Worm (Caenorhabditis elegans) whole organism, early embryonic: ENCODE measurements around the gene C27H5.2.

Experiments used
- B0310.2 ChIP-seq: sonication (generic microtip); optimal IDR thresholded peaks from 2 replicates; lab custom pipeline; 2016; ENCODE audit warnings: mild to moderate bottlenecking, missing genetic modification characterization, missing compliant biosample characterization
- F13C5.2 ChIP-seq: sonication (generic microtip); optimal IDR thresholded peaks from 2 replicates; lab custom pipeline; 2017; ENCODE audit warnings: mild to moderate bottlenecking, missing genetic modification characterization, inconsistent platforms, missing compliant biosample characterization
- aly-1 ChIP-seq: sonication (generic microtip); optimal IDR thresholded peaks from 2 replicates; lab custom pipeline; 2016; ENCODE audit warnings: missing genetic modification characterization, missing compliant biosample characterization
- ama-1 ChIP-seq: fragments of 150-350 bp; optimal IDR thresholded peaks from 2 replicates; lab custom pipeline; 2014
- ceh-36 ChIP-seq: sonication (generic microtip); optimal IDR thresholded peaks from 2 replicates; lab custom pipeline; 2016; ENCODE audit warnings: missing genetic modification characterization, inconsistent platforms, missing compliant biosample characterization
- flt-1 ChIP-seq: fragments of 200-800 bp; sonication (Bioruptor generic); IDR thresholded peaks from 2 replicates; pipeline ENCODE4 v1.3.6; 2022; ENCODE audit warnings: missing genetic modification characterization, missing compliant biosample characterization
- hmg-4 ChIP-seq: fragments of 200-800 bp; sonication (Bioruptor generic); optimal IDR thresholded peaks from 2 replicates; lab custom pipeline; 2018; ENCODE audit warnings: mild to moderate bottlenecking, missing genetic modification characterization, missing compliant biosample characterization
- pes-1 ChIP-seq: fragments of 200-800 bp; sonication (Bioruptor generic); IDR thresholded peaks from 2 replicates; pipeline ENCODE4 v1.3.6; 2022; ENCODE audit warnings: missing genetic modification reagents, missing genetic modification characterization, missing compliant biosample characterization
- tbx-37 ChIP-seq: fragments of 200-800 bp; sonication (Bioruptor generic); conservative IDR thresholded peaks from 2 replicates; pipeline ENCODE4 v1.3.6; 2022; ENCODE audit warnings: missing genetic modification reagents, missing genetic modification characterization, missing compliant biosample characterization

ce11 chrII:7115638-7116037 lies 39.7 kb upstream of the C27H5.2 start, which contains the start of gene cutl-5:
- TF ChIP-seq pes-1 (GFP tag; lab: Robert Waterston, UW): no peak
- no peak for TF ChIP-seq flt-1 (GFP tag; lab: Robert Waterston, UW)
- no peak for TF ChIP-seq ama-1
- TF ChIP-seq aly-1: no peak
- no peak for TF ChIP-seq B0310.2 (tag; lab: Kevin White, UChicago)
- no peak for TF ChIP-seq tbx-37 (GFP tag; lab: Robert Waterston, UW)
- TF ChIP-seq F13C5.2: no peak
- no peak for TF ChIP-seq ceh-36 (tag; lab: Kevin White, UChicago)
- no peak for TF ChIP-seq hmg-4 (GFP tag; lab: Kevin White, UChicago)
